Fruit fly (Drosophila melanogaster) whole organism, embryonic: Measurements from ENCODE around the gene Spn27A.

Source experiments
- Blimp-1 ChIP-seq: fragments of 200-800 bp; sonication (Bioruptor generic); optimal IDR thresholded peaks from 3 replicates; lab custom pipeline; 2018; ENCODE audit warnings: missing biosample characterization, missing genetic modification characterization, mild to moderate bottlenecking, moderate library complexity, missing genetic modification reagents
- CG13287 ChIP-seq: fragments of 200-800 bp; sonication (Bioruptor generic); IDR thresholded peaks from 2 replicates; pipeline ENCODE4 v1.3.6; 2022; ENCODE audit warnings: missing biosample characterization, missing genetic modification characterization; ENCODE audit not compliant: partially characterized antibody
- CG14014 ChIP-seq: fragments of 200-800 bp; sonication (Bioruptor generic); IDR thresholded peaks from 2 replicates; pipeline ENCODE4 v1.3.6; 2022; ENCODE audit warnings: missing biosample characterization, missing genetic modification characterization
- CG14860 ChIP-seq: fragments of 200-800 bp; sonication (Bioruptor generic); IDR thresholded peaks from 3 replicates; pipeline ENCODE4 v1.3.6; 2022; ENCODE audit warnings: missing biosample characterization, missing genetic modification characterization; ENCODE audit not compliant: partially characterized antibody
- CG15073 ChIP-seq: fragments of 200-800 bp; sonication (Bioruptor generic); optimal IDR thresholded peaks from 2 replicates; lab custom pipeline; 2016; ENCODE audit warnings: missing biosample characterization, missing genetic modification characterization
- CG15514 ChIP-seq: fragments of 200-800 bp; sonication (Bioruptor generic); optimal IDR thresholded peaks from 3 replicates; lab custom pipeline; 2017; ENCODE audit warnings: missing biosample characterization, missing genetic modification characterization, mild to moderate bottlenecking, moderate library complexity, missing genetic modification reagents
- CG15601 ChIP-seq: fragments of 200-800 bp; sonication (Bioruptor generic); optimal IDR thresholded peaks from 3 replicates; lab custom pipeline; 2019; ENCODE audit warnings: missing biosample characterization, mild to moderate bottlenecking, missing genetic modification characterization, moderate library complexity
- CG18011 ChIP-seq: fragments of 200-800 bp; sonication (Bioruptor generic); optimal IDR thresholded peaks from 2 replicates; lab custom pipeline; 2017; ENCODE audit warnings: missing biosample characterization, missing genetic modification characterization, mild to moderate bottlenecking, moderate library complexity, missing genotype
- CG18262 ChIP-seq: fragments of 200-800 bp; optimal IDR thresholded peaks from 3 replicates; lab custom pipeline; 2019; ENCODE audit warnings: missing biosample characterization, mild to moderate bottlenecking, missing genetic modification characterization, moderate library complexity
- CG2678 ChIP-seq: fragments of 200-800 bp; sonication (Bioruptor generic); optimal IDR thresholded peaks from 3 replicates; lab custom pipeline; 2019; ENCODE audit warnings: missing biosample characterization, mild to moderate bottlenecking, missing genetic modification characterization, moderate library complexity
- CG31441 ChIP-seq: fragments of 200-800 bp; sonication (Bioruptor generic); IDR thresholded peaks from 2 replicates; pipeline ENCODE4 v1.3.6; 2022; ENCODE audit warnings: missing biosample characterization, missing genetic modification characterization
- CG33557 ChIP-seq: fragments of 200-800 bp; sonication (Bioruptor generic); optimal IDR thresholded peaks from 2 replicates; lab custom pipeline; 2019; ENCODE audit warnings: missing biosample characterization, mild to moderate bottlenecking, missing genetic modification characterization, moderate library complexity
- CG3407 ChIP-seq: fragments of 200-800 bp; sonication (Bioruptor generic); optimal IDR thresholded peaks from 2 replicates; lab custom pipeline; 2018; ENCODE audit warnings: missing biosample characterization, mild to moderate bottlenecking, missing genetic modification characterization
- CG4328 ChIP-seq: fragments of 200-800 bp; sonication (Bioruptor generic); optimal IDR thresholded peaks from 3 replicates; lab custom pipeline; 2017; ENCODE audit warnings: missing biosample characterization, missing genetic modification reagents, missing genetic modification characterization
- CG4424 ChIP-seq: fragments of 200-800 bp; sonication (Bioruptor generic); optimal IDR thresholded peaks from 3 replicates; lab custom pipeline; 2016; ENCODE audit warnings: missing biosample characterization, missing genetic modification characterization
- CG7372 ChIP-seq: fragments of 200-800 bp; sonication (Bioruptor generic); IDR thresholded peaks from 2 replicates; pipeline ENCODE4 v1.3.6; 2022; ENCODE audit warnings: missing biosample characterization, missing genetic modification characterization
- CG7786 ChIP-seq: fragments of 200-800 bp; sonication (Bioruptor generic); optimal IDR thresholded peaks from 2 replicates; lab custom pipeline; 2016; ENCODE audit warnings: missing biosample characterization, missing genetic modification characterization
- CG7963 ChIP-seq: fragments of 200-800 bp; sonication (Bioruptor generic); IDR thresholded peaks from 3 replicates; pipeline ENCODE4 v1.3.6; 2022; ENCODE audit warnings: missing biosample characterization, missing genetic modification characterization; ENCODE audit not compliant: partially characterized antibody
- CG9797 ChIP-seq: fragments of 200-800 bp; sonication (Bioruptor generic); optimal IDR thresholded peaks from 3 replicates; lab custom pipeline; 2018; ENCODE audit warnings: missing biosample characterization, mild to moderate bottlenecking, missing genetic modification characterization
- Dek ChIP-seq: fragments of 200-800 bp; sonication (Bioruptor generic); optimal IDR thresholded peaks from 3 replicates; lab custom pipeline; 2019; ENCODE audit warnings: missing biosample characterization, mild to moderate bottlenecking, missing genetic modification characterization, moderate library complexity
- E2f2 ChIP-seq: fragments of 200-800 bp; sonication (Bioruptor generic); IDR thresholded peaks from 2 replicates; pipeline ENCODE4 v1.3.6; 2022; ENCODE audit warnings: missing biosample characterization, missing genetic modification characterization
- Fer1 ChIP-seq: fragments of 200-800 bp; sonication (Bioruptor generic); optimal IDR thresholded peaks from 2 replicates; lab custom pipeline; 2017; ENCODE audit warnings: missing biosample characterization, mild to moderate bottlenecking, missing genetic modification characterization
- Fer3 ChIP-seq: fragments of 200-800 bp; sonication (Bioruptor generic); optimal IDR thresholded peaks from 2 replicates; lab custom pipeline; 2018; ENCODE audit warnings: missing biosample characterization, mild to moderate bottlenecking, missing genetic modification characterization, moderate library complexity
- GATAe ChIP-seq: fragments of 200-800 bp; sonication (Bioruptor generic); conservative IDR thresholded peaks from 2 replicates; pipeline ENCODE4 v1.3.6; 2022; ENCODE audit warnings: missing biosample characterization, missing genetic modification characterization
- H15 ChIP-seq: fragments of 200-800 bp; sonication (Bioruptor generic); IDR thresholded peaks from 3 replicates; pipeline ENCODE4 v1.3.6; 2022; ENCODE audit warnings: missing biosample characterization, missing genetic modification characterization
- Lhr ChIP-seq: fragments of 200-800 bp; sonication (Bioruptor generic); optimal IDR thresholded peaks from 3 replicates; lab custom pipeline; 2017; ENCODE audit warnings: mild to moderate bottlenecking, missing biosample characterization, missing genetic modification reagents, missing genetic modification characterization
- Oaz ChIP-seq: fragments of 200-800 bp; sonication (Bioruptor generic); IDR thresholded peaks from 2 replicates; pipeline ENCODE4 v1.3.6; 2022; ENCODE audit warnings: missing biosample characterization, missing genetic modification characterization
- Pdp1 ChIP-seq, 2 experiments: fragments of 200-800 bp; sonication (Bioruptor generic); optimal IDR thresholded peaks; 3 replicates each; lab custom pipeline; 2016; ENCODE audit warnings: missing biosample characterization in 2 of 2, missing genetic modification characterization in 2 of 2, mild to moderate bottlenecking in 1 of 2, moderate library complexity in 1 of 2
- Sin3A ChIP-seq: fragments of >200 bp; optimal IDR thresholded peaks from 2 replicates; lab custom pipeline; 2018
- Ssrp ChIP-seq: fragments of 200-800 bp; sonication (Bioruptor generic); optimal IDR thresholded peaks from 2 replicates; lab custom pipeline; 2018; ENCODE audit warnings: missing biosample characterization, mild to moderate bottlenecking, missing genetic modification characterization, moderate library complexity
- Stat92E ChIP-seq, 3 experiments: fragments of >200 bp in 2 of 3; fragments of 200-800 bp in 1 of 3; sonication (Bioruptor generic) in 1 of 3; optimal IDR thresholded peaks; 2 replicates each; lab custom pipeline; 2017 to 2019; ENCODE audit warnings: missing biosample characterization in 3 of 3, missing genetic modification characterization in 3 of 3, mild to moderate bottlenecking in 1 of 3, moderate library complexity in 1 of 3
- ac ChIP-seq: fragments of 200-800 bp; sonication (Bioruptor generic); optimal IDR thresholded peaks from 3 replicates; lab custom pipeline; 2017; ENCODE audit warnings: missing biosample characterization, mild to moderate bottlenecking, missing genetic modification characterization
- ase ChIP-seq: fragments of 200-800 bp; sonication (Bioruptor generic); IDR thresholded peaks from 3 replicates; pipeline ENCODE4 v1.3.6; 2022; ENCODE audit warnings: missing biosample characterization, missing genetic modification characterization
- da ChIP-seq: fragments of 200-800 bp; sonication (Bioruptor generic); optimal IDR thresholded peaks from 2 replicates; lab custom pipeline; 2016; ENCODE audit warnings: missing biosample characterization, missing genetic modification characterization
- fd64A ChIP-seq: fragments of 200-800 bp; sonication (Bioruptor generic); optimal IDR thresholded peaks from 3 replicates; lab custom pipeline; 2018; ENCODE audit warnings: missing biosample characterization, mild to moderate bottlenecking, missing genetic modification characterization
- grn ChIP-seq: fragments of 200-800 bp; sonication (Bioruptor generic); optimal IDR thresholded peaks from 3 replicates; lab custom pipeline; 2017; ENCODE audit warnings: missing biosample characterization, missing genetic modification characterization
- ind ChIP-seq: fragments of 200-800 bp; sonication (Bioruptor generic); optimal IDR thresholded peaks from 3 replicates; lab custom pipeline; 2016; ENCODE audit warnings: missing biosample characterization, missing genetic modification characterization
- kni ChIP-seq: fragments of 200-800 bp; sonication (Bioruptor generic); optimal IDR thresholded peaks from 3 replicates; lab custom pipeline; 2017; ENCODE audit warnings: mild to moderate bottlenecking, missing biosample characterization, missing genetic modification reagents, missing genetic modification characterization
- lbe ChIP-seq: fragments of 200-800 bp; sonication (Bioruptor generic); optimal IDR thresholded peaks from 2 replicates; lab custom pipeline; 2016; ENCODE audit warnings: missing biosample characterization, mild to moderate bottlenecking, missing genetic modification characterization
- lola ChIP-seq, 3 experiments: fragments of >200 bp in 2 of 3; fragments of 200-800 bp in 1 of 3; sonication (Bioruptor generic) in 1 of 3; optimal IDR thresholded peaks; 2 replicates each; lab custom pipeline; 2017 to 2019; ENCODE audit warnings: missing biosample characterization in 3 of 3, missing genetic modification characterization in 3 of 3, mild to moderate bottlenecking in 1 of 3, moderate library complexity in 1 of 3
- pan ChIP-seq, 4 experiments: fragments of >200 bp in 3 of 4; fragments of 200-800 bp in 1 of 4; sonication (Bioruptor generic) in 1 of 4; optimal IDR thresholded peaks in 3 of 4; IDR thresholded peaks in 1 of 4; 2 replicates each; pipeline versions ENCODE4 v1.3.6 to Lab custom; 2017 to 2022; ENCODE audit warnings: missing biosample characterization in 2 of 4, missing genetic modification characterization in 2 of 4, mixed read lengths in 1 of 4
- pzg ChIP-seq: fragments of 200-800 bp; sonication (Bioruptor generic); optimal IDR thresholded peaks from 3 replicates; lab custom pipeline; 2018; ENCODE audit warnings: missing biosample characterization, mild to moderate bottlenecking, missing genetic modification characterization, moderate library complexity
- slou ChIP-seq: fragments of 200-800 bp; sonication (Bioruptor generic); optimal IDR thresholded peaks from 3 replicates; lab custom pipeline; 2016; ENCODE audit warnings: missing biosample characterization, missing genetic modification characterization
- tin ChIP-seq: fragments of 200-800 bp; sonication (Bioruptor generic); optimal IDR thresholded peaks from 3 replicates; lab custom pipeline; 2016; ENCODE audit warnings: missing biosample characterization, missing genetic modification characterization
- toy ChIP-seq: fragments of 200-800 bp; sonication (Bioruptor generic); IDR thresholded peaks from 2 replicates; pipeline ENCODE4 v1.3.6; 2022; ENCODE audit warnings: missing biosample characterization, missing genetic modification characterization
- tup ChIP-seq: fragments of 200-800 bp; sonication (Bioruptor generic); optimal IDR thresholded peaks from 2 replicates; lab custom pipeline; 2016; ENCODE audit warnings: missing biosample characterization, mild to moderate bottlenecking, missing genetic modification characterization, moderate library complexity
- unpg ChIP-seq: fragments of 200-800 bp; sonication (Bioruptor generic); optimal IDR thresholded peaks from 3 replicates; lab custom pipeline; 2018; ENCODE audit warnings: missing biosample characterization, mild to moderate bottlenecking, missing genetic modification characterization, moderate library complexity
- zfh1 ChIP-seq: fragments of 200-800 bp; sonication (Bioruptor generic); IDR thresholded peaks from 3 replicates; pipeline ENCODE4 v1.3.6; 2022; ENCODE audit warnings: missing biosample characterization, missing genetic modification characterization

The Spn27A gene

DNA sequence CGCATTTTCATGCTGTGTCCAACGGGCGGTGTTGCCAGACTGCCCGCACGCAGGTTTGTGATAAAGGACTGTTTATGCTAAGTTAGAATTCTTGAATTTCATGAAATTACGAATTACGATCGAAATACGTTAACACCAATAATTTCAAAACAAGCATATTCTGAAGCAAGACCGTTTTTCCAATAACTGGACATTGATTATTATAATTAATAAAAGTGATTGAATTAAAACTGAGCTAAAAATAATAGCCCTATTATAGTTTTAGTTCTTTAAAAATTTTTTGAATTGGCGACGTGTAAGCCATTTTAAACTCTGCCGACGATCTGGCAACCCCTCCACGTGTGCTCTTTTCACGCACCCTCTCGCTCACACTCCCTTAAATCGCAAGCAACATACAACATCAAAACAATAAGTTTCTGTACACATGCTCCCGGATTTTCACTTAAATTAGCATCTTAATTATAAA is 25.0 kb downstream of the Spn27A start (continued):
- TF ChIP-seq CG7786 (GFP tag; lab: Kevin White, UChicago) (peak; percentile 93), CG15601 (peak; percentile 92), CG18262 (peak; percentile 95), kni (GFP tag; lab: Kevin White, UChicago) (peak; percentile 69), CG7963 (GFP tag; lab: Robert Waterston, UW) (no peak), pan (optimal IDR thresholded peaks at IDR 0.05; lab: Kevin White, UChicago) (no peak), pan (GFP tag; optimal IDR thresholded peaks at IDR 0.05 in 1 of 2, IDR thresholded peaks at IDR 0.05 in 1 of 2) (peak in 1 of 2 experiments; percentile 95), pzg (peak; percentile 36), fd64A (GFP tag; lab: Kevin White, UChicago) (peak; percentile 52), Dek (peak; percentile 93), toy (GFP tag; lab: Robert Waterston, UW) (peak; percentile 83), Fer1 (GFP tag; lab: Kevin White, UChicago) (peak; percentile 97), CG4424 (GFP tag; lab: Kevin White, UChicago) (peak; percentile 95), ac (peak; percentile 78), slou (GFP tag; lab: Kevin White, UChicago) (peak; percentile 91), CG18011 (GFP tag; lab: Kevin White, UChicago) (peak; percentile 89), Lhr (peak; percentile 83), Pdp1 (GFP tag; optimal IDR thresholded peaks at IDR 0.05; lab: Kevin White, UChicago) (peak; percentile 66 to 94), da (peak; percentile 86), CG31441 (peak; percentile 96), CG14860 (GFP tag; lab: Robert Waterston, UW) (no peak), CG2678 (tag; lab: Kevin White, UChicago) (peak; percentile 97), tup (GFP tag; lab: Kevin White, UChicago) (peak; percentile 83), Ssrp (tag; lab: Kevin White, UChicago) (peak; percentile 96), CG4328 (peak; percentile 96), unpg (GFP tag; lab: Kevin White, UChicago) (peak; percentile 96), CG15514 (GFP tag; lab: Kevin White, UChicago) (peak; percentile 90), CG15073 (GFP tag; lab: Kevin White, UChicago) (peak; percentile 73), Sin3A (peak; percentile 66), Oaz (GFP tag; lab: Robert Waterston, UW) (peak; percentile 93), lola (GFP tag; optimal IDR thresholded peaks at IDR 0.05; lab: Kevin White, UChicago) (peak in 1 of 3 experiments; percentile 94), CG14014 (peak; percentile 93), GATAe (GFP tag; lab: Robert Waterston, UW) (peak; percentile 86), tin (GFP tag; lab: Kevin White, UChicago) (peak; percentile 96), grn (GFP tag; lab: Kevin White, UChicago) (peak; percentile 79), zfh1 (GFP tag; lab: Robert Waterston, UW) (peak; percentile 90), CG7372 (GFP tag; lab: Robert Waterston, UW) (peak; percentile 91), Fer3 (tag; lab: Kevin White, UChicago) (peak; percentile 95), CG33557 (peak; percentile 89), Blimp-1 (GFP tag; lab: Kevin White, UChicago) (peak; percentile 91), lbe (GFP tag; lab: Kevin White, UChicago) (peak; percentile 87), E2f2 (GFP tag; lab: Robert Waterston, UW) (peak; percentile 80), H15 (GFP tag; lab: Robert Waterston, UW) (peak; percentile 89), ind (GFP tag; lab: Kevin White, UChicago) (peak; percentile 95), Stat92E (GFP tag; optimal IDR thresholded peaks at IDR 0.05; lab: Kevin White, UChicago) (no peak), ase (GFP tag; lab: Robert Waterston, UW) (peak; percentile 86), CG9797 (GFP tag; lab: Kevin White, UChicago) (peak; percentile 35), CG3407 (peak; percentile 91), CG13287 (GFP tag; lab: Robert Waterston, UW) (no peak; the same call in 1 of the 2 replicates)
